Worm (Caenorhabditis elegans): ENCODE data around the gene srx-73.

DNA sequence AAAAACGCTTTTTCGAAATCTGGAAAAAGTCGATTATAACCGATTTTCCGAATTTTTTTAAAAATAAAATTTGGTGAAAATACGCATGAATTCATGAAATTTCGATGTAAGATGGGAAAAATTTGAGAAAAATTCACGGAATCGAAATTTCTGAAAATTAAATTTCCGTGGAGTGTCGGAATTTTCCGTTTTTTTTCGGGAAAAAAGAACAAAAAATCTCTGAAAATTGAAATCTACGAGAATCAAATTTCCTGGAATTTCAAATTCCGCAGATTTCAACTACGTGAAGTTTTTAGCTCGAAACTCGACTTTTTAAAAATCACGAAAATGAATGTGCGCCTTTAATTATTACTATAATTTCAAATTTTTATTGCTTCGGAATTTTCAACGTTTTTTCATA, 39.2 kb downstream of the srx-73 start:
- TF ChIP-seq ahr-1 (tag; optimal IDR thresholded peaks at IDR 0.05) (no peak), npax-4 (tag; optimal IDR thresholded peaks at IDR 0.05) (no peak), nfya-1 (tag; optimal IDR thresholded peaks at IDR 0.05) (no peak), pha-2 (tag; optimal IDR thresholded peaks at IDR 0.05) (no peak), nhr-11 (tag; optimal IDR thresholded peaks at IDR 0.05) (no peak), unc-86 (tag; optimal IDR thresholded peaks at IDR 0.05) (no peak), hlh-8 (tag; optimal IDR thresholded peaks at IDR 0.05) (no peak), C38D4.7 (GFP tag; optimal IDR thresholded peaks at IDR 0.05) (no peak), ama-1 (optimal IDR thresholded peaks at IDR 0.05) (no peak), hlh-30 (tag; optimal IDR thresholded peaks at IDR 0.05; ENCODE audit: insufficient read depth) (no peak), ceh-34 (tag; optimal IDR thresholded peaks at IDR 0.05) (no peak)
